Fruit fly (Drosophila melanogaster): ENCODE measurements around the gene CG3008.

DNA sequence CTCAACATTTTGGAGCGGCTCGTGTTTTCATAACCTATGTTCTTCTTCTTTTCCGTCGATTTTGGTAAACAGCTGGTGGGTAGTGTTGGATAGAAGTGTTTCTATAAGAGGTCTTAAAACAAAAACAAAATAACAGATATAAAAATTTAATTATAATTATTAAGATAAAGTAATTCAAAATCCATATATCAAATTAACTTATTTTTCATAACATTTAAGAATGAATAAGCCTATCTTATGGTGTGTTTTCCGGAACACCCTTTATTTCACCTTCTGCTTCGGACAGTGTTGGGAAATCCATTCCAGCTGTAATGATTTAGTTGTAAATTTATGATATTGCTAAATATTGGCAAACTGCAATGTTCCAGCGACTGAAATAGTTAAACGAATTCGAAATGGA is 32.7 kb upstream of the CG3008 start, which contains the start of the genes mRpS2 and Mon1:
- TF ChIP-seq toe (GFP tag; optimal IDR thresholded peaks at IDR 0.05) (peak; percentile 89), CG14711 (tag; optimal IDR thresholded peaks at IDR 0.05) (peak; percentile 97), CG5204 (GFP tag; optimal IDR thresholded peaks at IDR 0.05) (peak; percentile 80), Clk (GFP tag; optimal IDR thresholded peaks at IDR 0.05) (peak; percentile 86), kay (GFP tag; ENCODE audit: borderline replicate concordance) (no peak), CG7101 (tag; optimal IDR thresholded peaks at IDR 0.05) (peak; percentile 98), Mnt (GFP tag; optimal IDR thresholded peaks at IDR 0.05) (peak; percentile 81), CG12768 (GFP tag; optimal IDR thresholded peaks at IDR 0.05) (peak; percentile 96), pad (GFP tag; optimal IDR thresholded peaks at IDR 0.05) (peak; percentile 87), Crg-1 (GFP tag; optimal IDR thresholded peaks at IDR 0.05) (peak; percentile 93), cic (GFP tag; optimal IDR thresholded peaks at IDR 0.05) (peak; percentile 38)

Measured in whole organism, adult.